Worm (Caenorhabditis elegans) whole organism, young adult: ENCODE results near the gene Y42A5A.5.
A peak's percentile ranks its signal among the peaks of the same experiment; 100 is the strongest.

ENCODE experiments used
- B0019.2 ChIP-seq: fragments of 200-800 bp; sonication (Bioruptor generic); conservative IDR thresholded peaks from 2 replicates; pipeline ENCODE4 v1.3.6; 2022; ENCODE audit warnings: missing genetic modification reagents, missing genetic modification characterization, missing compliant biosample characterization
- B0261.1 ChIP-seq: sonication (generic microtip); optimal IDR thresholded peaks from 2 replicates; lab custom pipeline; 2016; ENCODE audit warnings: mild to moderate bottlenecking, missing genetic modification characterization, moderate library complexity, missing compliant biosample characterization
- C06A6.2 ChIP-seq: fragments of 200-800 bp; sonication (Bioruptor generic); conservative IDR thresholded peaks from 2 replicates; pipeline ENCODE4 v1.3.6; 2022; ENCODE audit warnings: missing genetic modification characterization, missing compliant biosample characterization
- C17E4.6 ChIP-seq: fragments of 200-800 bp; sonication (Bioruptor generic); IDR thresholded peaks from 2 replicates; pipeline ENCODE4 v1.3.6; 2022; ENCODE audit warnings: missing genetic modification reagents, missing genetic modification characterization, missing compliant biosample characterization
- F23B12.7 ChIP-seq: sonication (generic microtip); optimal IDR thresholded peaks from 2 replicates; lab custom pipeline; 2017; ENCODE audit warnings: missing genetic modification characterization, mild to moderate bottlenecking, missing compliant biosample characterization, antibody characterized with exemption, moderate library complexity; ENCODE audit not compliant: insufficient read depth
- F37B4.10 ChIP-seq: fragments of 200-800 bp; sonication (Bioruptor generic); IDR thresholded peaks from 2 replicates; pipeline ENCODE4 v1.3.6; 2022; ENCODE audit warnings: missing genetic modification characterization, missing compliant biosample characterization
- F39B2.1 ChIP-seq: fragments of 200-800 bp; sonication (Bioruptor generic); IDR thresholded peaks from 2 replicates; pipeline ENCODE4 v1.3.6; 2022; ENCODE audit warnings: missing genetic modification reagents, missing genetic modification characterization, missing compliant biosample characterization
- F52B5.7 ChIP-seq: sonication (generic microtip); optimal IDR thresholded peaks from 2 replicates; lab custom pipeline; 2016; ENCODE audit warnings: mild to moderate bottlenecking, missing genetic modification characterization, missing compliant biosample characterization
- F55B11.4 ChIP-seq: sonication (generic microtip); optimal IDR thresholded peaks from 2 replicates; lab custom pipeline; 2016; ENCODE audit warnings: missing compliant biosample characterization, missing genetic modification characterization, borderline replicate concordance; ENCODE audit not compliant: insufficient read depth
- F57C9.4 ChIP-seq: sonication (generic microtip); optimal IDR thresholded peaks from 2 replicates; lab custom pipeline; 2017; ENCODE audit warnings: mild to moderate bottlenecking, missing genetic modification characterization, missing compliant biosample characterization
- K11D2.4 ChIP-seq: fragments of 200-800 bp; sonication (Bioruptor generic); IDR thresholded peaks from 2 replicates; pipeline ENCODE4 v1.3.6; 2022; ENCODE audit warnings: missing genetic modification reagents, missing genetic modification characterization, missing compliant biosample characterization
- K12H6.12 ChIP-seq: fragments of 200-800 bp; sonication (Bioruptor generic); optimal IDR thresholded peaks from 2 replicates; lab custom pipeline; 2018; ENCODE audit warnings: mild to moderate bottlenecking, missing genetic modification characterization, missing compliant biosample characterization
- Y53F4B.3 ChIP-seq: fragments of 200-800 bp; sonication (Bioruptor generic); IDR thresholded peaks from 2 replicates; pipeline ENCODE4 v1.3.6; 2022; ENCODE audit warnings: missing genetic modification reagents, missing genetic modification characterization, missing compliant biosample characterization
- Y79H2A.3 ChIP-seq: fragments of 200-800 bp; sonication (Bioruptor generic); conservative IDR thresholded peaks from 2 replicates; pipeline ENCODE4 v1.3.6; 2022; ENCODE audit warnings: missing genetic modification reagents, missing genetic modification characterization, missing compliant biosample characterization
- Y95B8A.8 ChIP-seq: fragments of 200-800 bp; sonication (Bioruptor generic); IDR thresholded peaks from 2 replicates; pipeline ENCODE4 v1.3.6; 2022; ENCODE audit warnings: missing genetic modification reagents, missing genetic modification characterization, missing compliant biosample characterization
- akir-1 ChIP-seq: fragments of 200-800 bp; sonication (Bioruptor generic); optimal IDR thresholded peaks from 2 replicates; lab custom pipeline; 2018; ENCODE audit warnings: mild to moderate bottlenecking, missing genetic modification characterization, moderate library complexity, missing compliant biosample characterization
- bed-1 ChIP-seq: fragments of 200-800 bp; sonication (Bioruptor generic); IDR thresholded peaks from 2 replicates; pipeline ENCODE4 v1.3.6; 2022; ENCODE audit warnings: missing genetic modification reagents, missing genetic modification characterization, missing compliant biosample characterization
- ceh-27 ChIP-seq: fragments of 200-800 bp; sonication (Bioruptor generic); optimal IDR thresholded peaks from 2 replicates; lab custom pipeline; 2018; ENCODE audit warnings: mild to moderate bottlenecking, missing genetic modification characterization, moderate library complexity, missing compliant biosample characterization
- die-1 ChIP-seq: sonication (generic microtip); optimal IDR thresholded peaks from 2 replicates; lab custom pipeline; 2016; ENCODE audit warnings: missing genotype, mild to moderate bottlenecking, missing genetic modification characterization, missing compliant biosample characterization
- dpl-1 ChIP-seq: fragments of 150-350 bp; optimal IDR thresholded peaks from 2 replicates; lab custom pipeline; 2014; ENCODE audit warnings: missing biosample characterization, missing genetic modification reagents, missing genetic modification characterization
- fkh-3 ChIP-seq: sonication (generic microtip); optimal IDR thresholded peaks from 2 replicates; lab custom pipeline; 2016; ENCODE audit warnings: mild to moderate bottlenecking, missing genetic modification characterization, missing compliant biosample characterization
- gei-17 ChIP-seq: fragments of 200-800 bp; sonication (Bioruptor generic); optimal IDR thresholded peaks from 2 replicates; lab custom pipeline; 2018; ENCODE audit warnings: mild to moderate bottlenecking, missing genetic modification characterization, missing compliant biosample characterization
- hlh-12 ChIP-seq: sonication (generic microtip); optimal IDR thresholded peaks from 2 replicates; lab custom pipeline; 2016; ENCODE audit warnings: missing genetic modification characterization, missing compliant biosample characterization
- hlh-26 ChIP-seq: fragments of 200-800 bp; sonication (Bioruptor generic); conservative IDR thresholded peaks from 2 replicates; pipeline ENCODE4 v1.3.6; 2022; ENCODE audit warnings: missing genetic modification reagents, missing genetic modification characterization, missing compliant biosample characterization
- hmg-20 ChIP-seq: fragments of 200-800 bp; sonication (Bioruptor generic); IDR thresholded peaks from 2 replicates; pipeline ENCODE4 v1.3.6; 2022; ENCODE audit warnings: missing genetic modification reagents, missing genetic modification characterization, missing compliant biosample characterization
- hsf-1 ChIP-seq: fragments of 200-800 bp; sonication (Bioruptor generic); IDR thresholded peaks from 2 replicates; pipeline ENCODE4 v1.3.6; 2022; ENCODE audit warnings: missing genetic modification reagents, missing genetic modification characterization, missing compliant biosample characterization
- let-526 ChIP-seq: fragments of 200-800 bp; sonication (Bioruptor generic); IDR thresholded peaks from 2 replicates; pipeline ENCODE4 v1.3.6; 2022; ENCODE audit warnings: missing genetic modification reagents, missing genetic modification characterization, missing compliant biosample characterization
- lin-26 ChIP-seq: fragments of 200-800 bp; sonication (Bioruptor generic); IDR thresholded peaks from 2 replicates; pipeline ENCODE4 v1.3.6; 2022; ENCODE audit warnings: missing genetic modification reagents, missing genetic modification characterization, missing compliant biosample characterization
- lin-40 ChIP-seq: sonication (generic microtip); optimal IDR thresholded peaks from 2 replicates; lab custom pipeline; 2016; ENCODE audit warnings: missing genetic modification characterization, mild to moderate bottlenecking, missing compliant biosample characterization, missing genotype, missing genetic modification reagents
- lin-54 ChIP-seq: fragments of 200-800 bp; sonication (Bioruptor generic); optimal IDR thresholded peaks from 2 replicates; lab custom pipeline; 2018; ENCODE audit warnings: mild to moderate bottlenecking, missing genetic modification characterization, missing compliant biosample characterization
- lsl-1 ChIP-seq: fragments of 200-800 bp; sonication (Bioruptor generic); optimal IDR thresholded peaks from 2 replicates; lab custom pipeline; 2018; ENCODE audit warnings: mild to moderate bottlenecking, missing genetic modification characterization, moderate library complexity, missing compliant biosample characterization
- madf-3 ChIP-seq: fragments of 200-800 bp; sonication (Bioruptor generic); IDR thresholded peaks from 2 replicates; pipeline ENCODE4 v1.3.6; 2022; ENCODE audit warnings: missing genetic modification reagents, missing genetic modification characterization, missing compliant biosample characterization
- madf-6 ChIP-seq: fragments of 200-800 bp; sonication (Bioruptor generic); IDR thresholded peaks from 2 replicates; pipeline ENCODE4 v1.3.6; 2022; ENCODE audit warnings: missing genetic modification reagents, missing genetic modification characterization, missing compliant biosample characterization
- madf-8 ChIP-seq: fragments of 200-800 bp; sonication (Bioruptor generic); conservative IDR thresholded peaks from 2 replicates; pipeline ENCODE4 v1.3.6; 2022; ENCODE audit warnings: missing genetic modification reagents, missing genetic modification characterization, missing compliant biosample characterization
- mcd-1 ChIP-seq: fragments of 200-800 bp; sonication (Bioruptor generic); IDR thresholded peaks from 2 replicates; pipeline ENCODE4 v1.3.6; 2022; ENCODE audit warnings: missing genetic modification reagents, missing genetic modification characterization, missing compliant biosample characterization
- mel-28 ChIP-seq: sonication (generic microtip); optimal IDR thresholded peaks from 2 replicates; lab custom pipeline; 2016; ENCODE audit warnings: borderline replicate concordance, mild to moderate bottlenecking, missing genetic modification characterization, missing compliant biosample characterization
- nfya-2 ChIP-seq: fragments of 200-800 bp; sonication (Bioruptor generic); IDR thresholded peaks from 2 replicates; pipeline ENCODE4 v1.3.6; 2022; ENCODE audit warnings: missing genetic modification reagents, missing genetic modification characterization, missing compliant biosample characterization
- nfyb-1 ChIP-seq: fragments of 200-800 bp; sonication (Bioruptor generic); IDR thresholded peaks from 2 replicates; pipeline ENCODE4 v1.3.6; 2022; ENCODE audit warnings: missing genetic modification reagents, missing genetic modification characterization, missing compliant biosample characterization
- nhr-120 ChIP-seq: fragments of 200-800 bp; sonication (Bioruptor generic); IDR thresholded peaks from 2 replicates; pipeline ENCODE4 v1.3.6; 2022; ENCODE audit warnings: missing genetic modification characterization, missing compliant biosample characterization
- nhr-80 ChIP-seq: sonication (generic microtip); optimal IDR thresholded peaks from 2 replicates; lab custom pipeline; 2016; ENCODE audit warnings: missing genetic modification characterization, missing compliant biosample characterization
- pha-4 ChIP-seq: fragments of 150-350 bp; sonication (generic microtip); optimal IDR thresholded peaks from 2 replicates; lab custom pipeline; 2014; ENCODE audit warnings: missing biosample characterization, missing genetic modification reagents, missing genetic modification characterization
- rcor-1 ChIP-seq: fragments of 200-800 bp; sonication (Bioruptor generic); IDR thresholded peaks from 2 replicates; pipeline ENCODE4 v1.3.6; 2022; ENCODE audit warnings: missing genetic modification reagents, missing genetic modification characterization, missing compliant biosample characterization
- rpc-1 ChIP-seq, 2 experiments: fragments of 150-350 bp in 1 of 2; sonication (generic microtip) in 1 of 2; optimal IDR thresholded peaks; 2 replicates each; lab custom pipeline; 2014 to 2018; ENCODE audit warnings: missing biosample characterization in 1 of 2, missing genetic modification characterization in 1 of 2, missing genetic modification reagents in 1 of 2, missing genotype in 1 of 2
- sea-2 ChIP-seq: fragments of 200-800 bp; sonication (Bioruptor generic); IDR thresholded peaks from 2 replicates; pipeline ENCODE4 v1.3.6; 2022; ENCODE audit warnings: missing genetic modification characterization, missing compliant biosample characterization
- somi-1 ChIP-seq: fragments of 200-800 bp; sonication (Bioruptor generic); optimal IDR thresholded peaks from 2 replicates; lab custom pipeline; 2018; ENCODE audit warnings: mild to moderate bottlenecking, missing genetic modification characterization, missing compliant biosample characterization
- unc-130 ChIP-seq: sonication (generic microtip); optimal IDR thresholded peaks from 2 replicates; lab custom pipeline; 2016; ENCODE audit warnings: missing genetic modification reagents, missing genetic modification characterization, missing compliant biosample characterization
- unc-62 ChIP-seq: fragments of 150-350 bp; optimal IDR thresholded peaks from 2 replicates; lab custom pipeline; 2014; ENCODE audit warnings: missing biosample characterization, missing genetic modification reagents, missing genetic modification characterization
- ztf-26 ChIP-seq: sonication (generic microtip); optimal IDR thresholded peaks from 2 replicates; lab custom pipeline; 2017; ENCODE audit warnings: missing genetic modification characterization, missing compliant biosample characterization
- ztf-6 ChIP-seq: fragments of 200-800 bp; sonication (Bioruptor generic); IDR thresholded peaks from 2 replicates; pipeline ENCODE4 v1.3.6; 2022; ENCODE audit warnings: missing genetic modification reagents, missing genetic modification characterization, missing compliant biosample characterization

The Y42A5A.5 gene

DNA sequence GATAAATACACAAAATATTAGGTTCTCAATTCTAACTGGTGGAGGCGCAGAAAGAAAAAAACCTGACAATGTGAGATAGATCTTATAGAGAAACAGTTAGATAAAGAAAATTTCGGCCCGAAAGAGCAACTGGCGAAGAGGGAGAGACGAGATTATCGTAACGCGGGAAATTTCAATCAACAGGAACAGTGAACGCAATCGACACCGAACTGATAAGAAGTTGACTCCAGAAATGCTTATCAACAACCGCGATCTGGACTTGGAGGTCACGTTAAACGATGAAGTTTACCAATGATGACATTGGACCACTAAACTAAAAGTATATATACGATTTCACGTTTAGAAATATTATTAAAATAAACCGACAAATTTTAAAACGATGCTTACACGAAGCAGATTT is 33.1 kb downstream of the Y42A5A.5 start:
- TF ChIP-seq mcd-1 (GFP tag; lab: Robert Waterston, UW) (peak; percentile 55), F37B4.10 (no peak), nhr-80 (peak; percentile 20), akir-1 (GFP tag; lab: Kevin White, UChicago) (no peak), ztf-6 (GFP tag; lab: Robert Waterston, UW) (no peak), F52B5.7 (tag; lab: Kevin White, UChicago) (peak; percentile 88), pha-4 (tag; lab: Kevin White, UChicago) (no peak), let-526 (0 out of 2 replicates have a peak, but pooled peaks have one; percentile 7), fkh-3 (tag; lab: Kevin White, UChicago) (no peak), bed-1 (GFP tag; lab: Robert Waterston, UW) (0 out of 2 replicates have a peak, but pooled peaks have one; percentile 74), unc-62 (GFP tag; lab: Kevin White, UChicago) (no peak), rcor-1 (GFP tag; lab: Robert Waterston, UW) (peak; percentile 75; the same call in 1 of the 2 replicates), Y79H2A.3 (GFP tag; lab: Robert Waterston, UW) (0 out of 2 replicates have a peak, but pooled peaks have one; percentile 62), madf-3 (GFP tag; lab: Robert Waterston, UW) (peak; percentile 94), hmg-20 (GFP tag; lab: Robert Waterston, UW) (peak; percentile 60; the same call in 1 of the 2 replicates), sea-2 (GFP tag; lab: Robert Waterston, UW) (no peak), mel-28 (tag; lab: Kevin White, UChicago) (no peak), Y53F4B.3 (no peak), ceh-27 (GFP tag; lab: Kevin White, UChicago) (peak; percentile 68), F57C9.4 (tag; lab: Kevin White, UChicago) (no peak), die-1 (tag; lab: Kevin White, UChicago) (peak; percentile 67), nfya-2 (peak; percentile 78; the same call in 1 of the 2 replicates), lsl-1 (peak; percentile 48), ztf-26 (no peak), nhr-120 (GFP tag; lab: Robert Waterston, UW) (0 out of 2 replicates have a peak, but pooled peaks have one; percentile 32), lin-54 (GFP tag; lab: Kevin White, UChicago) (peak; percentile 77), F55B11.4 (tag; lab: Kevin White, UChicago) (no peak), madf-8 (GFP tag; lab: Robert Waterston, UW) (peak; percentile 9; the same call in 1 of the 2 replicates), nfyb-1 (GFP tag; lab: Robert Waterston, UW) (peak; percentile 84), B0019.2 (no peak), hsf-1 (GFP tag; lab: Robert Waterston, UW) (peak; percentile 86), gei-17 (GFP tag; lab: Kevin White, UChicago) (no peak), Y95B8A.8 (GFP tag; lab: Robert Waterston, UW) (peak; percentile 64), unc-130 (GFP tag; lab: Kevin White, UChicago) (peak; percentile 64), F23B12.7 (peak; percentile 39), hlh-12 (tag; lab: Kevin White, UChicago) (no peak), somi-1 (peak; percentile 12), rpc-1 (optimal IDR thresholded peaks at IDR 0.05; lab: Kevin White, UChicago) (no peak), rpc-1 (tag; optimal IDR thresholded peaks at IDR 0.05; lab: Kevin White, UChicago) (no peak), K12H6.12 (tag; lab: Kevin White, UChicago) (no peak), F39B2.1 (GFP tag; lab: Robert Waterston, UW) (peak; percentile 87), dpl-1 (GFP tag; lab: Kevin White, UChicago) (no peak), B0261.1 (tag; lab: Kevin White, UChicago) (no peak), hlh-26 (no peak), madf-6 (GFP tag; lab: Robert Waterston, UW) (peak; percentile 86), lin-26 (GFP tag; lab: Robert Waterston, UW) (peak; percentile 73; the same call in 1 of the 2 replicates), lin-40 (tag; lab: Kevin White, UChicago) (peak; percentile 37), K11D2.4 (GFP tag; lab: Robert Waterston, UW) (0 out of 2 replicates have a peak, but pooled peaks have one; percentile 20), C06A6.2 (GFP tag; lab: Robert Waterston, UW) (no peak), C17E4.6 (GFP tag; lab: Robert Waterston, UW) (peak; percentile 57)
